Worm (Caenorhabditis elegans) whole organism, L2 larva: Measurements from ENCODE around the gene gly-7.
A peak's percentile ranks its signal among the peaks of the same experiment; 100 is the strongest.

Experiments
- C34F6.9 ChIP-seq: fragments of 150-350 bp; optimal IDR thresholded peaks from 2 replicates; lab custom pipeline; 2014; ENCODE audit warnings: missing biosample characterization, missing genetic modification characterization
- F13H6.1 ChIP-seq: sonication (generic microtip); optimal IDR thresholded peaks from 2 replicates; lab custom pipeline; 2016; ENCODE audit warnings: missing genetic modification characterization, missing compliant biosample characterization
- blmp-1 ChIP-seq: sonication (generic microtip); optimal IDR thresholded peaks from 2 replicates; lab custom pipeline; 2017; ENCODE audit warnings: missing genetic modification characterization, mild to moderate bottlenecking, missing compliant biosample characterization, antibody characterized with exemption, moderate library complexity; ENCODE audit not compliant: insufficient read depth
- crh-2 ChIP-seq: sonication (generic microtip); optimal IDR thresholded peaks from 2 replicates; lab custom pipeline; 2017; ENCODE audit warnings: missing biosample characterization, missing genetic modification characterization
- elt-1 ChIP-seq: fragments of 150-350 bp; optimal IDR thresholded peaks from 2 replicates; lab custom pipeline; 2014; ENCODE audit warnings: missing biosample characterization, missing genetic modification characterization
- fos-1 ChIP-seq: fragments of 150-350 bp; optimal IDR thresholded peaks from 2 replicates; lab custom pipeline; 2014; ENCODE audit warnings: missing biosample characterization, missing genetic modification characterization
- gmeb-1 ChIP-seq: fragments of 150-350 bp; optimal IDR thresholded peaks from 2 replicates; lab custom pipeline; 2014; ENCODE audit warnings: missing biosample characterization, missing genetic modification characterization
- lin-13 ChIP-seq: fragments of 150-350 bp; optimal IDR thresholded peaks from 2 replicates; lab custom pipeline; 2014; ENCODE audit warnings: missing biosample characterization, missing genetic modification reagents, missing genetic modification characterization
- lsy-2 ChIP-seq, 2 experiments: fragments of 150-350 bp in 1 of 2; sonication (generic microtip) in 1 of 2; optimal IDR thresholded peaks; 2 replicates each; lab custom pipeline; 2014 to 2017; ENCODE audit warnings: missing biosample characterization in 2 of 2, missing genetic modification characterization in 2 of 2
- mdl-1 ChIP-seq, 2 experiments: fragments of 150-350 bp in 1 of 2; sonication (generic microtip) in 1 of 2; optimal IDR thresholded peaks; 2 replicates each; lab custom pipeline; 2017; ENCODE audit warnings: missing biosample characterization in 2 of 2, missing genetic modification characterization in 2 of 2
- nhr-10 ChIP-seq: sonication (generic microtip); optimal IDR thresholded peaks from 2 replicates; lab custom pipeline; 2017; ENCODE audit warnings: missing biosample characterization, missing genetic modification characterization
- nhr-129 ChIP-seq: fragments of 150-350 bp; optimal IDR thresholded peaks from 2 replicates; lab custom pipeline; 2014; ENCODE audit warnings: missing biosample characterization, missing genetic modification characterization
- nhr-21 ChIP-seq: fragments of 150-350 bp; optimal IDR thresholded peaks from 2 replicates; lab custom pipeline; 2014; ENCODE audit warnings: missing biosample characterization, missing genetic modification characterization
- nhr-25 ChIP-seq: fragments of 150-350 bp; sonication (generic microtip); optimal IDR thresholded peaks from 3 replicates; lab custom pipeline; 2014; ENCODE audit warnings: missing biosample characterization, missing genetic modification characterization
- nhr-77 ChIP-seq: fragments of 150-350 bp; optimal IDR thresholded peaks from 2 replicates; lab custom pipeline; 2014; ENCODE audit warnings: missing biosample characterization, missing genetic modification characterization
- peb-1 ChIP-seq: fragments of 150-350 bp; optimal IDR thresholded peaks from 2 replicates; lab custom pipeline; 2014; ENCODE audit warnings: missing biosample characterization, missing genetic modification characterization
- sem-4 ChIP-seq: fragments of 150-350 bp; optimal IDR thresholded peaks from 2 replicates; lab custom pipeline; 2014; ENCODE audit warnings: missing biosample characterization, missing genetic modification reagents, missing genetic modification characterization
- sma-3 ChIP-seq: sonication (generic microtip); optimal IDR thresholded peaks from 2 replicates; lab custom pipeline; 2016; ENCODE audit warnings: missing genetic modification reagents, missing genetic modification characterization, missing compliant biosample characterization
- sma-9 ChIP-seq, 2 experiments: fragments of 150-350 bp in 1 of 2; sonication (generic microtip) in 1 of 2; optimal IDR thresholded peaks; 2 replicates each; lab custom pipeline; 2014 to 2016; ENCODE audit warnings: missing genetic modification characterization in 2 of 2, mild to moderate bottlenecking in 1 of 2, missing biosample characterization in 1 of 2, missing compliant biosample characterization in 1 of 2, missing genetic modification reagents in 1 of 2, moderate library complexity in 1 of 2
- unc-39 ChIP-seq: fragments of 150-350 bp; optimal IDR thresholded peaks from 2 replicates; lab custom pipeline; 2014; ENCODE audit warnings: missing biosample characterization, missing genetic modification characterization

gly-7 gene

DNA sequence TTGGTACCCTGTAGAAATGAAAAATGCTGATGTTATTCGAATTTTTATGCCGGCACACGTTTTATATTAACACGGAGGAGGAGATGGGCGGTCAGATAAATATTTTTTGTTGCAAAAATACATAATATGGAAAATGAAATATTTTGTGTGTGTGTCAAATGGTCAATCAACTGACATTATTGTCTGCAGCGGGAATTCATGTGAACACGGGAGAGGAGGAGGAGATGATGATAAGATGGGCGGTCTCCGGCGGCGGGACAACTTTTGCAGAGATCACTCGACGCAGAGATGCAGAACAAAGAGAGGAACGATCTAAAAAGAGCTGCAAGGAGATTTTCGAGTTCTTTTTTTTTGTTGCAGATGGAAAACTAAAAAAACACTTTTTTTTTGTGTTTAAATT, 49.4 kb downstream of the gly-7 start, which contains the start of gene dhs-13:
dhs-13 (minus strand) TSS at position 8 of the 400 bp plus-strand sequence.
- TF ChIP-seq nhr-77 = no peak
- peak; percentile 1 for TF ChIP-seq sma-3
- TF ChIP-seq fos-1 (tag; lab: Kevin White, UChicago) = peak; percentile 49
- peak in 1 of 2 experiments; percentile 5 for TF ChIP-seq lsy-2 (tag; optimal IDR thresholded peaks at IDR 0.05; lab: Kevin White, UChicago)
- TF ChIP-seq sma-9 (GFP tag; optimal IDR thresholded peaks at IDR 0.05; lab: Kevin White, UChicago) = peak; percentile 58
- TF ChIP-seq sma-9 (tag; optimal IDR thresholded peaks at IDR 0.05; lab: Kevin White, UChicago) = no peak
- peak; percentile 14 for TF ChIP-seq nhr-21 (tag; lab: Kevin White, UChicago)
- TF ChIP-seq C34F6.9 (tag; lab: Kevin White, UChicago) = no peak
- TF ChIP-seq nhr-10 (tag; lab: Kevin White, UChicago) = no peak
- TF ChIP-seq nhr-25 (tag; lab: Kevin White, UChicago) = no peak
- no peak for TF ChIP-seq peb-1 (tag; lab: Kevin White, UChicago)
- TF ChIP-seq nhr-129 (tag; lab: Kevin White, UChicago) = peak; percentile 62
- peak; percentile 21 for TF ChIP-seq F13H6.1 (tag; lab: Kevin White, UChicago)
- TF ChIP-seq gmeb-1 (tag; lab: Kevin White, UChicago) = peak; percentile 25

DNA sequence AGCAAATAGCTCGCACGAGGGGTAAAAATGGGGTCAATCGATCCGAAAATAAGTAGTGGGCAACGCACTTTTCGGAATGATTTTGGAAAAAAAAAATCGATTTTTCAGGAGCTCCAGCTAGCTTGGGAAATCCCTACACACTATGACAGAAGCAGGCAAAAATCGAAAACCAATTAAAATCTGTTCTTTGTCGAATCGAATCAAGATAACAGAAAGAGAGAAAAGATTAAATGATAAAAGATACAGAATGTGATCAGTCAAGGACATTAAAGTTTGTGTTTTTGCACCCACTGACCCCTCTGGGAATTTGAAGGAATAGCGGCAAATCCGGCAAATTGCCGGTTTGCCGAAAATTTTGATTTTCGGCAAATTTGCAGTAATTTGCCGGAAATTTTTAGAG, 53.7 kb downstream of the gly-7 start:
- TF ChIP-seq unc-39 (tag; lab: Kevin White, UChicago) = no peak
- no peak for TF ChIP-seq sma-3
- TF ChIP-seq gmeb-1 (tag; lab: Kevin White, UChicago) = no peak
- TF ChIP-seq mdl-1 (tag; optimal IDR thresholded peaks at IDR 0.05; lab: Kevin White, UChicago) = no peak
- TF ChIP-seq sem-4 = no peak
- no peak for TF ChIP-seq lin-13 (GFP tag; lab: Kevin White, UChicago)
- TF ChIP-seq blmp-1 (tag; lab: Kevin White, UChicago) = no peak
- TF ChIP-seq crh-2 (tag; lab: Kevin White, UChicago) = no peak
- TF ChIP-seq elt-1 = no peak
